Worm (Caenorhabditis elegans): ENCODE results near the gene msp-76.

The msp-76 gene

ce11 chrIV:9690644-9691043, 1.8 kb downstream of the msp-76 start, which contains the start of gene sdz-36:
TSS of gene sdz-36 (plus strand) at chrIV:9690944.
- no peak for TF ChIP-seq unc-62 (GFP tag; optimal IDR thresholded peaks at IDR 0.05)
- no peak for TF ChIP-seq crh-2 (tag; optimal IDR thresholded peaks at IDR 0.05)
- TF ChIP-seq lin-11 (tag; optimal IDR thresholded peaks at IDR 0.05): no peak
- no peak for TF ChIP-seq nhr-6 (tag; optimal IDR thresholded peaks at IDR 0.05)
- no peak for TF ChIP-seq blmp-1 (tag; optimal IDR thresholded peaks at IDR 0.05; ENCODE audit: insufficient read depth)

ce11 chrIV:9692874-9693273, 4.1 kb downstream of the msp-76 start, which contains the start of gene twk-9:
TSS of gene twk-9 (plus strand) at chrIV:9693174.
- no peak for TF ChIP-seq peb-1 (tag; optimal IDR thresholded peaks at IDR 0.05)
- TF ChIP-seq dmd-4 (tag; optimal IDR thresholded peaks at IDR 0.05): no peak

- TF ChIP-seq nhr-10 (tag; optimal IDR thresholded peaks at IDR 0.05) (no peak), unc-39 (tag; optimal IDR thresholded peaks at IDR 0.05) (no peak), F13H6.1 (tag; optimal IDR thresholded peaks at IDR 0.05) (no peak), egl-27 (tag; optimal IDR thresholded peaks at IDR 0.05) (no peak), crh-2 (tag; optimal IDR thresholded peaks at IDR 0.05) (no peak), ZK546.5 (tag; optimal IDR thresholded peaks at IDR 0.05) (no peak), unc-62 (GFP tag; optimal IDR thresholded peaks at IDR 0.05) (no peak), mdl-1 (tag; optimal IDR thresholded peaks at IDR 0.05) (no peak), nhr-23 (tag; optimal IDR thresholded peaks at IDR 0.05) (no peak), C34F6.9 (tag; optimal IDR thresholded peaks at IDR 0.05) (no peak), sma-3 (GFP tag; optimal IDR thresholded peaks at IDR 0.05) (no peak), nhr-77 (tag; optimal IDR thresholded peaks at IDR 0.05) (no peak), sem-4 (tag; optimal IDR thresholded peaks at IDR 0.05) (no peak), aly-2 (tag; optimal IDR thresholded peaks at IDR 0.05) (no peak)
These were observed 7.7 kb downstream of the msp-76 start for ce11 chrIV:9696513-9696912.

ce11 chrIV:9697869-9698268, 9.1 kb downstream of the msp-76 start:
- TF ChIP-seq nhr-25 (tag; optimal IDR thresholded peaks at IDR 0.05) (no peak), nhr-6 (tag; optimal IDR thresholded peaks at IDR 0.05) (no peak), sma-3 (GFP tag; optimal IDR thresholded peaks at IDR 0.05) (no peak), ZK546.5 (tag; optimal IDR thresholded peaks at IDR 0.05) (no peak)

- TF ChIP-seq ceh-16 (tag; optimal IDR thresholded peaks at IDR 0.05) (no peak), ceh-82 (tag; optimal IDR thresholded peaks at IDR 0.05) (no peak), mab-5 (tag; optimal IDR thresholded peaks at IDR 0.05) (no peak), aly-2 (tag; optimal IDR thresholded peaks at IDR 0.05) (no peak), sem-4 (tag; optimal IDR thresholded peaks at IDR 0.05) (no peak), nhr-10 (tag; optimal IDR thresholded peaks at IDR 0.05) (no peak), F13H6.1 (tag; optimal IDR thresholded peaks at IDR 0.05) (no peak), ama-1 (optimal IDR thresholded peaks at IDR 0.05) (no peak), lin-13 (GFP tag; optimal IDR thresholded peaks at IDR 0.05) (no peak), skn-1 (tag; optimal IDR thresholded peaks at IDR 0.05) (no peak), sma-3 (GFP tag; optimal IDR thresholded peaks at IDR 0.05) (no peak), nhr-21 (tag; optimal IDR thresholded peaks at IDR 0.05) (no peak), nhr-11 (tag; optimal IDR thresholded peaks at IDR 0.05) (no peak), Y55F3AM.14 (GFP tag; optimal IDR thresholded peaks at IDR 0.05) (no peak), blmp-1 (tag; optimal IDR thresholded peaks at IDR 0.05; ENCODE audit: insufficient read depth) (no peak), fos-1 (tag; optimal IDR thresholded peaks at IDR 0.05) (no peak), R02D3.7 (tag; optimal IDR thresholded peaks at IDR 0.05) (no peak), unc-55 (GFP tag; optimal IDR thresholded peaks at IDR 0.05) (no peak), nhr-25 (tag; optimal IDR thresholded peaks at IDR 0.05) (no peak), dmd-4 (tag; optimal IDR thresholded peaks at IDR 0.05) (no peak)
These were observed 10.2 kb downstream of the msp-76 start for ce11 chrIV:9699062-9699461.

ce11 chrIV:9706704-9707197, 17.9 kb downstream of the msp-76 start, which contains the start of the genes dcaf-1 and dph-3:
TSS of gene dcaf-1 (minus strand) at chrIV:9706723.
TSS of gene dph-3 (plus strand) at chrIV:9707147.
- TF ChIP-seq sma-9 (GFP tag; optimal IDR thresholded peaks at IDR 0.05) (peak; percentile 11), sma-9 (tag; optimal IDR thresholded peaks at IDR 0.05) (no peak), mab-5 (tag; optimal IDR thresholded peaks at IDR 0.05) (peak; percentile 20), lsy-2 (tag; optimal IDR thresholded peaks at IDR 0.05) (peak; percentile 90 to 98), blmp-1 (tag; optimal IDR thresholded peaks at IDR 0.05; ENCODE audit: insufficient read depth) (no peak), nhr-129 (tag; optimal IDR thresholded peaks at IDR 0.05) (peak; percentile 40), skn-1 (tag; optimal IDR thresholded peaks at IDR 0.05) (no peak), mbf-1 (tag; optimal IDR thresholded peaks at IDR 0.05) (no peak), gmeb-1 (tag; optimal IDR thresholded peaks at IDR 0.05) (peak; percentile 21), nhr-77 (tag; optimal IDR thresholded peaks at IDR 0.05) (no peak), dmd-4 (tag; optimal IDR thresholded peaks at IDR 0.05) (no peak), lin-13 (GFP tag; optimal IDR thresholded peaks at IDR 0.05) (peak; percentile 62), C34F6.9 (tag; optimal IDR thresholded peaks at IDR 0.05) (peak; percentile 73)
